Worm (Caenorhabditis elegans) whole organism, mixed stage, embryonic: ENCODE measurements around the gene zip-9.

ENCODE experiments used
- blmp-1 ChIP-seq: fragments of 150-350 bp; optimal IDR thresholded peaks from 2 replicates; lab custom pipeline; 2014; ENCODE audit warnings: missing biosample characterization, missing genetic modification characterization
- ceh-43 ChIP-seq: fragments of 200-800 bp; sonication (Bioruptor generic); optimal IDR thresholded peaks from 2 replicates; lab custom pipeline; 2018; ENCODE audit warnings: mild to moderate bottlenecking, missing genetic modification characterization, moderate library complexity, missing compliant biosample characterization
- elt-1 ChIP-seq: sonication (generic microtip); optimal IDR thresholded peaks from 2 replicates; lab custom pipeline; 2017; ENCODE audit warnings: missing genetic modification characterization, mild to moderate bottlenecking, missing compliant biosample characterization, antibody characterized with exemption, moderate library complexity, borderline replicate concordance; ENCODE audit not compliant: insufficient read depth
- lin-13 ChIP-seq: fragments of 150-350 bp; optimal IDR thresholded peaks from 2 replicates; lab custom pipeline; 2014; ENCODE audit warnings: missing biosample characterization, missing genetic modification characterization
- lsy-2 ChIP-seq: fragments of 150-350 bp; optimal IDR thresholded peaks from 2 replicates; lab custom pipeline; 2014; ENCODE audit warnings: missing biosample characterization, missing genetic modification characterization
- snpc-4 ChIP-seq: fragments of 150-350 bp; optimal IDR thresholded peaks from 2 replicates; lab custom pipeline; 2014; ENCODE audit warnings: missing biosample characterization, missing genetic modification characterization
- unc-39 ChIP-seq: fragments of 150-350 bp; optimal IDR thresholded peaks from 2 replicates; lab custom pipeline; 2014; ENCODE audit warnings: missing biosample characterization, missing genetic modification characterization
- unc-62 ChIP-seq: fragments of 150-350 bp; optimal IDR thresholded peaks from 2 replicates; lab custom pipeline; 2014; ENCODE audit warnings: missing biosample characterization, missing genetic modification reagents, missing genetic modification characterization
- zip-8 ChIP-seq: fragments of 150-350 bp; optimal IDR thresholded peaks from 2 replicates; lab custom pipeline; 2014; ENCODE audit warnings: missing biosample characterization, missing genetic modification characterization

DNA sequence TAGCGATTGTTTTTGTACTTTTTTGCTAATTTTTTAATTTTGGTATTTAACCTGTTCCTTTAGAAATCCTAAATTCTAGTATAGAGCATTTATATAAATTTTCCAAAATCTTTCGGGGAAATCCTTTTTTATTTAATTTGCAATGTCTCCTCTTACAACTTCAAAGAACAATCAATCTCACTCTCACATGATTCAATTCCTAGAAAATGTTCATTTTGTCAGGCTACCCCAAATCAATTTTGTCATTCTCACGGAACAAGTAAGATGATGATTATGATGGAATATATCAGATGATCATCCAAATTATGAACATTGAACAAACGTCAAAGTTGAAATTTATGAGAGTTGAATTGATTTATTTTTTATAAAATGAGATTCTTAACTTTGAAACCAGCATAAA is 5.0 kb upstream of the zip-9 start:
- no peak for TF ChIP-seq ceh-43 (GFP tag; lab: Kevin White, UChicago)
- TF ChIP-seq lin-13 (tag; lab: Kevin White, UChicago), result no peak
- TF ChIP-seq zip-8 (tag; lab: Kevin White, UChicago), result no peak
- no peak for TF ChIP-seq unc-39 (tag; lab: Kevin White, UChicago)
- no peak for TF ChIP-seq elt-1
- TF ChIP-seq blmp-1 (tag; lab: Kevin White, UChicago), result no peak
- no peak for TF ChIP-seq snpc-4
- TF ChIP-seq unc-62 (GFP tag; lab: Kevin White, UChicago), result no peak
- no peak for TF ChIP-seq lsy-2
